Worm (Caenorhabditis elegans): ENCODE results near the gene C34D4.3.

- TF ChIP-seq M03D4.4 (tag; optimal IDR thresholded peaks at IDR 0.05), result no peak
- TF ChIP-seq lsy-2 (tag; optimal IDR thresholded peaks at IDR 0.05), result no peak
- TF ChIP-seq lin-32 (GFP tag; optimal IDR thresholded peaks at IDR 0.05), result no peak
- no peak for TF ChIP-seq nhr-237 (tag; optimal IDR thresholded peaks at IDR 0.05)
- TF ChIP-seq blmp-1 (tag; optimal IDR thresholded peaks at IDR 0.05), result no peak
- TF ChIP-seq ceh-43 (GFP tag; optimal IDR thresholded peaks at IDR 0.05), result no peak
- no peak for TF ChIP-seq nhr-76 (tag; optimal IDR thresholded peaks at IDR 0.05)
- no peak for TF ChIP-seq lin-13 (tag; optimal IDR thresholded peaks at IDR 0.05)
- TF ChIP-seq mab-5 (tag; optimal IDR thresholded peaks at IDR 0.05), result no peak
- TF ChIP-seq ztf-11 (tag; optimal IDR thresholded peaks at IDR 0.05), result no peak
- TF ChIP-seq snpc-4 (tag; optimal IDR thresholded peaks at IDR 0.05), result no peak
Observed at ce11 chrIV:7171222-7171621, 17.8 kb downstream of the C34D4.3 start, which contains the start of gene str-220.
